Worm (Caenorhabditis elegans): ENCODE results near the gene W04D12.1.
A peak's percentile ranks its signal among the peaks of the same experiment; 100 is the strongest.

The W04D12.1 gene

DNA sequence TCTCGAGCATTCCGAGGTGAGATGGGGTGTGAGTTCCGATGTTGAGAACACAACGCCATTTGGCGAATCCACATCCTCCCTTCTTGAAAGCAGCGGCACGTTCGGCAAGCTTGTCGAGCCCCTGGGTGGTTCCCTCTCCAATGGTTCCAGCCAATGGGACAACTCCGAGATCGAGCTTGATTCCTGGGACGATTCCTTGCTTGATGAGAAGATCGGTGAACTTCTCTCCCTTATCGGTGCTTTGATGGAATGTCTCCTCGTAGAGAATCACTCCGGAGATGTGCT, 38.6 kb downstream of the W04D12.1 start:
- no peak for TF ChIP-seq mdl-1 (tag; optimal IDR thresholded peaks at IDR 0.05)
- TF ChIP-seq nhr-85 (tag), result peak; percentile 36

ce11 chrIII:5875705-5876104, 39.0 kb downstream of the W04D12.1 start:
- TF ChIP-seq fkh-8 (tag; optimal IDR thresholded peaks at IDR 0.05), result no peak
- no peak for TF ChIP-seq nhr-19 (GFP tag; conservative IDR thresholded peaks at IDR 0.05)
- TF ChIP-seq aly-2 (tag; optimal IDR thresholded peaks at IDR 0.05), result no peak
- TF ChIP-seq efl-1 (optimal IDR thresholded peaks at IDR 0.05), result no peak
- TF ChIP-seq efl-1 (GFP tag; optimal IDR thresholded peaks at IDR 0.05 in 1 of 2), result peak in 1 of 2 experiments; percentile 32
- no peak for TF ChIP-seq ceh-63 (GFP tag; optimal IDR thresholded peaks at IDR 0.05)
- no peak for TF ChIP-seq nhr-237 (tag; optimal IDR thresholded peaks at IDR 0.05)
- TF ChIP-seq zag-1 (tag; optimal IDR thresholded peaks at IDR 0.05), result no peak
- TF ChIP-seq nhr-76 (tag; optimal IDR thresholded peaks at IDR 0.05), result no peak
- no peak for TF ChIP-seq nhr-11 (tag; optimal IDR thresholded peaks at IDR 0.05)
- no peak for TF ChIP-seq dsc-1 (tag; optimal IDR thresholded peaks at IDR 0.05)
- TF ChIP-seq ceh-88 (GFP tag; IDR thresholded peaks at IDR 0.05), result no peak
- TF ChIP-seq elt-2 (tag; optimal IDR thresholded peaks at IDR 0.05), result peak; percentile 42
- TF ChIP-seq egl-13 (tag; optimal IDR thresholded peaks at IDR 0.05), result no peak
- no peak for TF ChIP-seq aha-1 (tag; optimal IDR thresholded peaks at IDR 0.05)
- no peak for TF ChIP-seq ama-1 (optimal IDR thresholded peaks at IDR 0.05)

- peak; percentile 24 to 60 for TF ChIP-seq lin-35 (GFP tag; optimal IDR thresholded peaks at IDR 0.05)
- TF ChIP-seq pqm-1 (tag; optimal IDR thresholded peaks at IDR 0.05), result no peak
- TF ChIP-seq efl-1 (optimal IDR thresholded peaks at IDR 0.05), result peak; percentile 22 to 30
- peak in 1 of 2 experiments; percentile 92 for TF ChIP-seq efl-1 (GFP tag; optimal IDR thresholded peaks at IDR 0.05 in 1 of 2)
- TF ChIP-seq ets-5 (GFP tag; IDR thresholded peaks at IDR 0.05), result no peak
- TF ChIP-seq grh-1 (GFP tag; IDR thresholded peaks at IDR 0.05), result 0 out of 2 replicates have a peak, but pooled peaks have one; percentile 5
- TF ChIP-seq ztf-11 (tag; optimal IDR thresholded peaks at IDR 0.05), result no peak
- no peak for TF ChIP-seq xbp-1 (tag; optimal IDR thresholded peaks at IDR 0.05)
- TF ChIP-seq irx-1 (tag; optimal IDR thresholded peaks at IDR 0.05), result no peak
- no peak for TF ChIP-seq vab-15 (tag; optimal IDR thresholded peaks at IDR 0.05)
- no peak for TF ChIP-seq sox-4 (tag; optimal IDR thresholded peaks at IDR 0.05)
- no peak for TF ChIP-seq ceh-8 (GFP tag; optimal IDR thresholded peaks at IDR 0.05)
- peak; percentile 14 for TF ChIP-seq mep-1 (tag; optimal IDR thresholded peaks at IDR 0.05)
- peak in 1 of 3 experiments; percentile 4 for TF ChIP-seq ceh-82 (tag; optimal IDR thresholded peaks at IDR 0.05)
- TF ChIP-seq nhr-71 (tag; optimal IDR thresholded peaks at IDR 0.05), result peak; percentile 11
- peak; percentile 15 for TF ChIP-seq nhr-47 (tag; optimal IDR thresholded peaks at IDR 0.05)
- TF ChIP-seq snu-23 (GFP tag; optimal IDR thresholded peaks at IDR 0.05), result peak; percentile 57
- peak; percentile 84 for TF ChIP-seq nhr-85 (tag)
- peak in 2 of 3 experiments; percentile 22 to 33 for TF ChIP-seq dpl-1 (GFP tag; optimal IDR thresholded peaks at IDR 0.05)
- TF ChIP-seq lin-14 (GFP tag; optimal IDR thresholded peaks at IDR 0.05), result peak; percentile 76
- TF ChIP-seq fos-1 (tag; optimal IDR thresholded peaks at IDR 0.05), result no peak
- peak; percentile 64 for TF ChIP-seq blmp-1 (tag; optimal IDR thresholded peaks at IDR 0.05)
- no peak for TF ChIP-seq pax-3 (tag; optimal IDR thresholded peaks at IDR 0.05)
- TF ChIP-seq nhr-77 (tag; optimal IDR thresholded peaks at IDR 0.05), result no peak
- peak; percentile 6; the same call in 1 of the 2 replicates for TF ChIP-seq nhr-19 (GFP tag; conservative IDR thresholded peaks at IDR 0.05)
- peak; percentile 56 for TF ChIP-seq ama-1 (optimal IDR thresholded peaks at IDR 0.05)
- peak in 1 of 6 experiments; percentile 30 for TF ChIP-seq elt-3 (tag; optimal IDR thresholded peaks at IDR 0.05)
- no peak for TF ChIP-seq lin-13 (GFP tag; optimal IDR thresholded peaks at IDR 0.05)
- no peak for TF ChIP-seq sup-37 (GFP tag; optimal IDR thresholded peaks at IDR 0.05)
- TF ChIP-seq aly-2 (tag; optimal IDR thresholded peaks at IDR 0.05), result no peak
- TF ChIP-seq swsn-7 (tag; optimal IDR thresholded peaks at IDR 0.05), result no peak
- TF ChIP-seq fkh-8 (tag; optimal IDR thresholded peaks at IDR 0.05), result no peak
- TF ChIP-seq tbx-2 (tag; optimal IDR thresholded peaks at IDR 0.05), result peak; percentile 22
- TF ChIP-seq pag-3 (tag; optimal IDR thresholded peaks at IDR 0.05; ENCODE audit: borderline replicate concordance, insufficient read depth), result no peak
- TF ChIP-seq nhr-90 (tag; optimal IDR thresholded peaks at IDR 0.05; ENCODE audit: poor library complexity), result peak; percentile 54
- TF ChIP-seq zag-1 (tag; optimal IDR thresholded peaks at IDR 0.05), result no peak
- TF ChIP-seq egl-13 (tag; optimal IDR thresholded peaks at IDR 0.05), result no peak
- TF ChIP-seq lsy-2 (tag; optimal IDR thresholded peaks at IDR 0.05), result peak in 1 of 2 experiments; percentile 36
- no peak for TF ChIP-seq unc-62 (GFP tag; optimal IDR thresholded peaks at IDR 0.05)
- TF ChIP-seq fkh-4 (tag; optimal IDR thresholded peaks at IDR 0.05; ENCODE audit: borderline replicate concordance), result no peak
Observed at ce11 chrIII:5876140-5876675, 39.5 kb downstream of the W04D12.1 start, which contains the start of gene aldo-2. aldo-2 (minus strand) TSS chrIII:5876625.
